Fruit fly (Drosophila melanogaster): ENCODE data around the gene CG3987.

Gene CG3987

dm6 chr3R:15131677-15132076 lies 8.1 kb upstream of the CG3987 start, which contains the start of gene CG42788 (continued):
- peak; percentile 73 for TF ChIP-seq Hr83 (GFP tag; optimal IDR thresholded peaks at IDR 0.05; ENCODE audit: poor library complexity, severe bottlenecking)
- peak; percentile 82 for TF ChIP-seq OdsH (GFP tag; optimal IDR thresholded peaks at IDR 0.05)
- TF ChIP-seq Mio (GFP tag; optimal IDR thresholded peaks at IDR 0.05) = peak; percentile 31
- no peak for TF ChIP-seq Abd-B (GFP tag; optimal IDR thresholded peaks at IDR 0.05)

- TF ChIP-seq N (GFP tag; optimal IDR thresholded peaks at IDR 0.05) (no peak), usp (GFP tag; optimal IDR thresholded peaks at IDR 0.05) (no peak), psq (GFP tag; optimal IDR thresholded peaks at IDR 0.05) (no peak), Myc (optimal IDR thresholded peaks at IDR 0.05) (no peak), lola (GFP tag; optimal IDR thresholded peaks at IDR 0.05) (no peak)
Measured at dm6 chr3R:15136015-15136414, 3.7 kb upstream of the CG3987 start.

- TF ChIP-seq rgr (GFP tag; optimal IDR thresholded peaks at IDR 0.05) (no peak), dl (GFP tag; optimal IDR thresholded peaks at IDR 0.05; ENCODE audit: insufficient read depth in 1 of 2, partially characterized antibody in 2 of 2) (no peak), dsf (GFP tag; optimal IDR thresholded peaks at IDR 0.05; ENCODE audit: borderline replicate concordance) (no peak), fru (GFP tag; optimal IDR thresholded peaks at IDR 0.05) (no peak), OdsH (GFP tag; optimal IDR thresholded peaks at IDR 0.05) (no peak), sv (GFP tag; optimal IDR thresholded peaks at IDR 0.05) (no peak), Jra (GFP tag; optimal IDR thresholded peaks at IDR 0.05) (no peak), Hnf4 (GFP tag; optimal IDR thresholded peaks at IDR 0.05) (no peak), br (GFP tag; optimal IDR thresholded peaks at IDR 0.05) (no peak), GATAd (GFP tag; optimal IDR thresholded peaks at IDR 0.05) (no peak), Hr83 (GFP tag; optimal IDR thresholded peaks at IDR 0.05; ENCODE audit: poor library complexity, severe bottlenecking) (no peak), CG9705 (GFP tag; optimal IDR thresholded peaks at IDR 0.05) (no peak), dmrt93B (GFP tag; optimal IDR thresholded peaks at IDR 0.05) (no peak), foxo (GFP tag; optimal IDR thresholded peaks at IDR 0.05) (no peak), h (GFP tag; optimal IDR thresholded peaks at IDR 0.05) (no peak), N (GFP tag; optimal IDR thresholded peaks at IDR 0.05) (no peak), Hr78 (GFP tag; optimal IDR thresholded peaks at IDR 0.05) (no peak), sage (GFP tag; optimal IDR thresholded peaks at IDR 0.05) (no peak), lola (GFP tag; optimal IDR thresholded peaks at IDR 0.05) (no peak)
Measured at dm6 chr3R:15136846-15137245, 2.9 kb upstream of the CG3987 start, which contains the start of the genes CG6912 and CG3984. TSS of gene CG6912 (minus strand) at chr3R:15137004. TSS of gene CG3984 (plus strand) at chr3R:15137148.

dm6 chr3R:15138251-15138650 lies 1.5 kb upstream of the CG3987 start:
- no peak for TF ChIP-seq Jra (GFP tag; optimal IDR thresholded peaks at IDR 0.05)
- TF ChIP-seq h (GFP tag; optimal IDR thresholded peaks at IDR 0.05) = no peak
- no peak for TF ChIP-seq Vsx2 (GFP tag; optimal IDR thresholded peaks at IDR 0.05; ENCODE audit: partially characterized antibody)
- no peak for TF ChIP-seq br (GFP tag; optimal IDR thresholded peaks at IDR 0.05)
- TF ChIP-seq usp (GFP tag; optimal IDR thresholded peaks at IDR 0.05) = no peak
- TF ChIP-seq dmrt93B (GFP tag; optimal IDR thresholded peaks at IDR 0.05) = no peak
- no peak for TF ChIP-seq woc (GFP tag; optimal IDR thresholded peaks at IDR 0.05)
- TF ChIP-seq Mio (GFP tag; optimal IDR thresholded peaks at IDR 0.05) = no peak
- no peak for TF ChIP-seq brk (GFP tag; optimal IDR thresholded peaks at IDR 0.05)
- TF ChIP-seq CrebA (GFP tag; optimal IDR thresholded peaks at IDR 0.05; ENCODE audit: borderline replicate concordance) = no peak
- no peak for TF ChIP-seq rgr (GFP tag; optimal IDR thresholded peaks at IDR 0.05)
- no peak for TF ChIP-seq Rel (GFP tag; optimal IDR thresholded peaks at IDR 0.05)
- no peak for TF ChIP-seq Rel (tag; optimal IDR thresholded peaks at IDR 0.05)
- no peak for TF ChIP-seq Hnf4 (GFP tag; optimal IDR thresholded peaks at IDR 0.05)
- TF ChIP-seq sv (GFP tag; optimal IDR thresholded peaks at IDR 0.05) = no peak
- TF ChIP-seq Sp1 (GFP tag; optimal IDR thresholded peaks at IDR 0.05) = no peak
- no peak for TF ChIP-seq GATAd (GFP tag; optimal IDR thresholded peaks at IDR 0.05)

dm6 chr3R:15139010-15139815 lies 545 bp upstream of the CG3987 start:
- TF ChIP-seq brk (GFP tag; optimal IDR thresholded peaks at IDR 0.05) (no peak), Dfd (GFP tag; optimal IDR thresholded peaks at IDR 0.05) (no peak), br (GFP tag; optimal IDR thresholded peaks at IDR 0.05) (no peak), GATAd (GFP tag; optimal IDR thresholded peaks at IDR 0.05) (no peak), psq (GFP tag; optimal IDR thresholded peaks at IDR 0.05) (peak; percentile 15), Jra (GFP tag; optimal IDR thresholded peaks at IDR 0.05) (no peak), CG32264 (GFP tag; optimal IDR thresholded peaks at IDR 0.05) (no peak), HLH106 (tag; optimal IDR thresholded peaks at IDR 0.05) (peak; percentile 16), sage (GFP tag; optimal IDR thresholded peaks at IDR 0.05) (no peak), ey (GFP tag; optimal IDR thresholded peaks at IDR 0.05) (peak; percentile 51), Hnf4 (GFP tag; optimal IDR thresholded peaks at IDR 0.05) (no peak), fru (GFP tag; optimal IDR thresholded peaks at IDR 0.05) (peak; percentile 46), jim (GFP tag; optimal IDR thresholded peaks at IDR 0.05) (no peak), lola (GFP tag; optimal IDR thresholded peaks at IDR 0.05) (no peak), foxo (GFP tag; optimal IDR thresholded peaks at IDR 0.05) (peak in 1 of 2 experiments; percentile 31), dsf (GFP tag; optimal IDR thresholded peaks at IDR 0.05; ENCODE audit: borderline replicate concordance) (no peak), Abd-B (GFP tag; optimal IDR thresholded peaks at IDR 0.05) (no peak), tai (GFP tag; optimal IDR thresholded peaks at IDR 0.05) (no peak), CG9705 (GFP tag; optimal IDR thresholded peaks at IDR 0.05) (no peak), usp (GFP tag; optimal IDR thresholded peaks at IDR 0.05) (no peak), h (GFP tag; optimal IDR thresholded peaks at IDR 0.05) (no peak), Mio (GFP tag; optimal IDR thresholded peaks at IDR 0.05) (no peak), pan (optimal IDR thresholded peaks at IDR 0.05) (no peak), CrebA (GFP tag; optimal IDR thresholded peaks at IDR 0.05; ENCODE audit: borderline replicate concordance) (no peak), Rel (GFP tag; optimal IDR thresholded peaks at IDR 0.05) (no peak), Rel (tag; optimal IDR thresholded peaks at IDR 0.05) (no peak)
